1 fruit fly cellular context compared by ENCODE assay signal in the genomic region with DNA sequence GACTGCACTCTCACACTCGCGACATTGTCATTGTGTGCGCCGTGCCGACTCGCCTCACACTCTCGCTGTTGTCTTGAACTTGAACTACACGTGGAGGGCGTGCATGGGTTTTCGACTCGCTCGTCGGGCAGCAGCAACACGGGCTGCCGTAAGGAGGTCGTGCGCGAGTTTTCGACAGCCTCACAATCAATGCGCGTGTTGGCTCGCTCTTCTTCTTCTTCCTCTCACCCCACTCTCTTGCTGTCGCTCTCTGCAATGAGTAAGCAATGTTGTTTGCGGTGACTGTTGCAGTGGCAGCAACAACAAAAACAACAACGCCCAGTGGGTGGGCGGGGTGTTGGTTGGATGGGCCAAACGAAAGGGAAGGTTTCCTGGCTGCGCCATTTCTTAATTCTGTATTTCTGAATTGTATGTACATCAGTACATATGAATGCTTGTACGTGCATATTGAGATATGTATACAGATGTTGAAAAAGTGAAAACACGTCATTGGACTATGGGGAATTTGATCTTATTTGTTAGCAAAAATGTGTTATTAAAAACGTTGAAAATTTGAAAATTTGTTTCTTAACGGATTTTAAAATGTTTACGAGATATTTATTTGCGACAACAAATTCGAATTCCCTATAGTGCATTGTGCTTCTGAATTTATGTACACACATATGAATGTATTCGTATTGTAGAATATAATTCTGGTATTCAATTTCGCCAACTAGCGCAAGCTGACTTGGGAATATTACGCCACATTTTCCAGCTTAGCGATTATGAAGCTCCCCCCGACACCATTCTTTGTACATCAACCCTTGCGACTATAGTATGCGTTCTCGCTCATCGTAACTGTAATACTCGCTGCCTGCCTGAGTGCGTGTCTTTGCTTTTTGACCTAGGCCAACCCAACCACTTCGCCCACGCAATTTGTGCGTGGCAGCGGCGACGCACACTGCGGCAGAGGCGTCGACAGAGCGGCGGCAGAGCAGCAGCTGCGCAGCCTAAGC.
TF ChIP-seq lines count a peak whose summit lies in the region.

No protein-coding gene starts in this region.

TF ChIP-seq in whole organism, embryonic, 481 proteins besides CTCF, POLR2A, EP300 and RAD21 (continued from another document and continues in another):
- TF ChIP-seq lab (GFP tag; optimal IDR thresholded peaks at IDR 0.05; lab: Kevin White, UChicago) = peak; percentile 46
- peak; percentile 3 for TF ChIP-seq fd3F (GFP tag; optimal IDR thresholded peaks at IDR 0.05; lab: Kevin White, UChicago)
- TF ChIP-seq gce (GFP tag; IDR thresholded peaks at IDR 0.05; lab: Robert Waterston, UW) = peak; percentile 77; the same call in 2 of the 3 replicates
- TF ChIP-seq CG8478 (optimal IDR thresholded peaks at IDR 0.05; lab: Kevin White, UChicago) = peak; percentile 90
- no peak for TF ChIP-seq emc (GFP tag; optimal IDR thresholded peaks at IDR 0.05; lab: Kevin White, UChicago)
- peak; percentile 59; the same call in 1 of the 2 replicates for TF ChIP-seq tna (GFP tag; IDR thresholded peaks at IDR 0.05; lab: Robert Waterston, UW; ENCODE audit: partially characterized antibody)
- no peak for TF ChIP-seq CG17328 (GFP tag; IDR thresholded peaks at IDR 0.05; lab: Robert Waterston, UW)
- peak; percentile 25 for TF ChIP-seq CG9727 (GFP tag; optimal IDR thresholded peaks at IDR 0.05; lab: Kevin White, UChicago)
- TF ChIP-seq Nf-YA (GFP tag; IDR thresholded peaks at IDR 0.05; lab: Robert Waterston, UW) = no peak
- TF ChIP-seq scrt (GFP tag; optimal IDR thresholded peaks at IDR 0.05; lab: Kevin White, UChicago) = peak; percentile 64
- peak; percentile 27 for TF ChIP-seq Ssrp (tag; optimal IDR thresholded peaks at IDR 0.05; lab: Kevin White, UChicago)
- peak; percentile 52; the same call in 2 of the 3 replicates for TF ChIP-seq so (GFP tag; IDR thresholded peaks at IDR 0.05; lab: Robert Waterston, UW)
- TF ChIP-seq grn (GFP tag; optimal IDR thresholded peaks at IDR 0.05; lab: Kevin White, UChicago) = peak; percentile 13
- TF ChIP-seq PHDP (tag; optimal IDR thresholded peaks at IDR 0.05; lab: Kevin White, UChicago) = peak; percentile 50
- TF ChIP-seq en (GFP tag; optimal IDR thresholded peaks at IDR 0.05; lab: Kevin White, UChicago) = no peak
- no peak for TF ChIP-seq CG13123 (GFP tag; optimal IDR thresholded peaks at IDR 0.05; lab: Kevin White, UChicago)
- TF ChIP-seq prd (optimal IDR thresholded peaks at IDR 0.05; lab: Kevin White, UChicago) = no peak
- no peak for TF ChIP-seq prd (GFP tag; IDR thresholded peaks at IDR 0.05; lab: Robert Waterston, UW)
- TF ChIP-seq CG12659 (GFP tag; optimal IDR thresholded peaks at IDR 0.05; lab: Kevin White, UChicago) = peak; percentile 12
- no peak for TF ChIP-seq pnt (GFP tag; optimal IDR thresholded peaks at IDR 0.05; lab: Kevin White, UChicago)
- TF ChIP-seq CG16815 (GFP tag; optimal IDR thresholded peaks at IDR 0.05; lab: Kevin White, UChicago) = peak; percentile 20
- no peak for TF ChIP-seq CG11093 (GFP tag; IDR thresholded peaks at IDR 0.05; lab: Robert Waterston, UW)
- TF ChIP-seq unc-4 (GFP tag; IDR thresholded peaks at IDR 0.05; lab: Robert Waterston, UW; ENCODE audit: partially characterized antibody) = 0 out of 2 replicates have a peak, but pooled peaks have one; percentile 38
- no peak for TF ChIP-seq HLH54F (GFP tag; optimal IDR thresholded peaks at IDR 0.05; lab: Kevin White, UChicago)
- TF ChIP-seq Pdp1 (GFP tag; optimal IDR thresholded peaks at IDR 0.05; lab: Kevin White, UChicago) = peak in 1 of 2 experiments; percentile 64
- TF ChIP-seq ftz-f1 (GFP tag; optimal IDR thresholded peaks at IDR 0.05; lab: Kevin White, UChicago) = peak; percentile 99
- TF ChIP-seq CG10979 (tag; optimal IDR thresholded peaks at IDR 0.05; lab: Kevin White, UChicago) = no peak
- TF ChIP-seq mld (GFP tag; IDR thresholded peaks at IDR 0.05; lab: Robert Waterston, UW; ENCODE audit: partially characterized antibody) = no peak
- peak; percentile 43 for TF ChIP-seq CG17912 (GFP tag; optimal IDR thresholded peaks at IDR 0.05; lab: Kevin White, UChicago)
- peak; percentile 99 for TF ChIP-seq twi (tag; optimal IDR thresholded peaks at IDR 0.05; lab: Kevin White, UChicago)
- TF ChIP-seq Spps (tag; optimal IDR thresholded peaks at IDR 0.05; lab: Kevin White, UChicago) = no peak
- TF ChIP-seq abd-A (tag; optimal IDR thresholded peaks at IDR 0.05; lab: Kevin White, UChicago) = peak; percentile 95
- no peak for TF ChIP-seq Chrac-16 (GFP tag; optimal IDR thresholded peaks at IDR 0.05; lab: Kevin White, UChicago)
- no peak for TF ChIP-seq ham (GFP tag; IDR thresholded peaks at IDR 0.05; lab: Robert Waterston, UW)
- TF ChIP-seq CG5953 (GFP tag; IDR thresholded peaks at IDR 0.05; lab: Robert Waterston, UW) = 0 out of 2 replicates have a peak, but pooled peaks have one; percentile 20
- peak; percentile 34; the same call in 1 of the 2 replicates for TF ChIP-seq sim (GFP tag; IDR thresholded peaks at IDR 0.05; lab: Robert Waterston, UW)
- no peak for TF ChIP-seq D19B (GFP tag; optimal IDR thresholded peaks at IDR 0.05; lab: Kevin White, UChicago)
- peak; percentile 50; the same call in 2 of the 3 replicates for TF ChIP-seq knrl (GFP tag; IDR thresholded peaks at IDR 0.05; lab: Robert Waterston, UW; ENCODE audit: partially characterized antibody)
- no peak for TF ChIP-seq Rx (GFP tag; IDR thresholded peaks at IDR 0.05; lab: Robert Waterston, UW)
- no peak; the same call in 2 of the 3 replicates for TF ChIP-seq otp (GFP tag; IDR thresholded peaks at IDR 0.05; lab: Robert Waterston, UW)
- peak; percentile 34; the same call in 1 of the 2 replicates for TF ChIP-seq Drgx (GFP tag; IDR thresholded peaks at IDR 0.05; lab: Robert Waterston, UW)
- peak; percentile 94 for TF ChIP-seq mirr (GFP tag; optimal IDR thresholded peaks at IDR 0.05; lab: Kevin White, UChicago)
- no peak for TF ChIP-seq nau (GFP tag; optimal IDR thresholded peaks at IDR 0.05; lab: Kevin White, UChicago)
- no peak for TF ChIP-seq p53 (GFP tag; optimal IDR thresholded peaks at IDR 0.05; lab: Kevin White, UChicago)
- TF ChIP-seq Hr51 (GFP tag; optimal IDR thresholded peaks at IDR 0.05; lab: Kevin White, UChicago) = peak in 1 of 2 experiments; percentile 13
- peak; percentile 49; the same call in 2 of the 3 replicates for TF ChIP-seq Dbx (GFP tag; IDR thresholded peaks at IDR 0.05; lab: Robert Waterston, UW)
- no peak for TF ChIP-seq Tbp (GFP tag; optimal IDR thresholded peaks at IDR 0.05; lab: Kevin White, UChicago)
- TF ChIP-seq CG7357 (GFP tag; IDR thresholded peaks at IDR 0.05; lab: Robert Waterston, UW) = no peak
- TF ChIP-seq CG32767 (GFP tag; IDR thresholded peaks at IDR 0.05; lab: Robert Waterston, UW) = peak; percentile 88
- TF ChIP-seq H15 (GFP tag; IDR thresholded peaks at IDR 0.05; lab: Robert Waterston, UW) = no peak
- TF ChIP-seq Jarid2 (GFP tag; optimal IDR thresholded peaks at IDR 0.05; lab: Kevin White, UChicago) = no peak
- TF ChIP-seq CG17186 (GFP tag; optimal IDR thresholded peaks at IDR 0.05; lab: Kevin White, UChicago) = no peak
- TF ChIP-seq nerfin-1 (tag; optimal IDR thresholded peaks at IDR 0.05; lab: Kevin White, UChicago) = peak; percentile 76
- TF ChIP-seq CG14050 (GFP tag; IDR thresholded peaks at IDR 0.05; lab: Robert Waterston, UW) = no peak; the same call in 2 of the 3 replicates
- TF ChIP-seq eyg (GFP tag; optimal IDR thresholded peaks at IDR 0.05; lab: Kevin White, UChicago) = no peak
- TF ChIP-seq Fer3 (tag; optimal IDR thresholded peaks at IDR 0.05; lab: Kevin White, UChicago) = no peak
- no peak for TF ChIP-seq CG10565 (GFP tag; optimal IDR thresholded peaks at IDR 0.05; lab: Kevin White, UChicago)
- TF ChIP-seq CG4854 (GFP tag; optimal IDR thresholded peaks at IDR 0.05; lab: Kevin White, UChicago) = no peak
- TF ChIP-seq gcm (GFP tag; optimal IDR thresholded peaks at IDR 0.05; lab: Kevin White, UChicago) = peak; percentile 57
- TF ChIP-seq Bteb2 (GFP tag; optimal IDR thresholded peaks at IDR 0.05; lab: Kevin White, UChicago) = peak; percentile 19
- peak; percentile 2 for TF ChIP-seq CG13296 (GFP tag; optimal IDR thresholded peaks at IDR 0.05; lab: Kevin White, UChicago)
- no peak for TF ChIP-seq dysf (GFP tag; IDR thresholded peaks at IDR 0.05; lab: Robert Waterston, UW)
- no peak for TF ChIP-seq Antp (GFP tag; optimal IDR thresholded peaks at IDR 0.05; lab: Kevin White, UChicago)
- TF ChIP-seq CG30431 (GFP tag; optimal IDR thresholded peaks at IDR 0.05; lab: Kevin White, UChicago) = no peak
- peak; percentile 10 for TF ChIP-seq dmrt99B (tag; optimal IDR thresholded peaks at IDR 0.05; lab: Kevin White, UChicago)
- TF ChIP-seq D (optimal IDR thresholded peaks at IDR 0.05; lab: Kevin White, UChicago) = peak; percentile 84
- TF ChIP-seq D (GFP tag; optimal IDR thresholded peaks at IDR 0.05; lab: Kevin White, UChicago) = peak; percentile 31
- peak; percentile 36 for TF ChIP-seq CG15601 (tag; optimal IDR thresholded peaks at IDR 0.05; lab: Kevin White, UChicago)
- peak; percentile 70; the same call in 1 of the 2 replicates for TF ChIP-seq chm (GFP tag; IDR thresholded peaks at IDR 0.05; lab: Robert Waterston, UW)
- TF ChIP-seq CG7987 (GFP tag; optimal IDR thresholded peaks at IDR 0.05; lab: Kevin White, UChicago) = peak; percentile 95
- TF ChIP-seq CG9797 (GFP tag; optimal IDR thresholded peaks at IDR 0.05; lab: Kevin White, UChicago) = no peak
- peak; percentile 49 for TF ChIP-seq Meics (GFP tag; optimal IDR thresholded peaks at IDR 0.05; lab: Kevin White, UChicago)
- no peak for TF ChIP-seq H2.0 (GFP tag; IDR thresholded peaks at IDR 0.05; lab: Robert Waterston, UW)
- TF ChIP-seq CG12299 (tag; optimal IDR thresholded peaks at IDR 0.05; lab: Kevin White, UChicago) = peak; percentile 13
- peak; percentile 30; the same call in 1 of the 3 replicates for TF ChIP-seq Aef1 (GFP tag; IDR thresholded peaks at IDR 0.05; lab: Robert Waterston, UW)
- peak; percentile 73 for TF ChIP-seq ab (GFP tag; optimal IDR thresholded peaks at IDR 0.05; lab: Kevin White, UChicago)
- TF ChIP-seq CG6765 (GFP tag; optimal IDR thresholded peaks at IDR 0.05; lab: Kevin White, UChicago) = peak; percentile 38
- no peak for TF ChIP-seq luna (GFP tag; optimal IDR thresholded peaks at IDR 0.05; lab: Kevin White, UChicago)
- TF ChIP-seq CG14710 (tag; optimal IDR thresholded peaks at IDR 0.05; lab: Kevin White, UChicago) = no peak
- TF ChIP-seq CG18262 (tag; optimal IDR thresholded peaks at IDR 0.05; lab: Kevin White, UChicago) = no peak
- no peak for TF ChIP-seq CG3995 (GFP tag; optimal IDR thresholded peaks at IDR 0.05; lab: Kevin White, UChicago)
- peak; percentile 74 for TF ChIP-seq CG6791 (GFP tag; IDR thresholded peaks at IDR 0.05; lab: Robert Waterston, UW; ENCODE audit: partially characterized antibody)
- TF ChIP-seq Ets97D (GFP tag; optimal IDR thresholded peaks at IDR 0.05; lab: Kevin White, UChicago) = no peak
- peak; percentile 55 for TF ChIP-seq CG7839 (tag; optimal IDR thresholded peaks at IDR 0.05; lab: Kevin White, UChicago)
- no peak for TF ChIP-seq MBD-R2 (GFP tag; IDR thresholded peaks at IDR 0.05; lab: Robert Waterston, UW)
- TF ChIP-seq hkb (optimal IDR thresholded peaks at IDR 0.05; lab: Kevin White, UChicago) = no peak
- 0 out of 2 replicates have a peak, but pooled peaks have one; percentile 11 for TF ChIP-seq hkb (GFP tag; IDR thresholded peaks at IDR 0.05; lab: Robert Waterston, UW)
- peak; percentile 68 for TF ChIP-seq CG2120 (GFP tag; optimal IDR thresholded peaks at IDR 0.05; lab: Kevin White, UChicago)
- TF ChIP-seq CG4328 (GFP tag; optimal IDR thresholded peaks at IDR 0.05; lab: Kevin White, UChicago) = peak; percentile 53
- TF ChIP-seq croc (GFP tag; conservative IDR thresholded peaks at IDR 0.05; lab: Robert Waterston, UW) = no peak
- peak; percentile 41; the same call in 1 of the 2 replicates for TF ChIP-seq CG32532 (GFP tag; IDR thresholded peaks at IDR 0.05; lab: Robert Waterston, UW)
- TF ChIP-seq tgo (GFP tag; IDR thresholded peaks at IDR 0.05; lab: Robert Waterston, UW) = no peak
- peak; percentile 27 for TF ChIP-seq CG17829 (tag; optimal IDR thresholded peaks at IDR 0.05; lab: Kevin White, UChicago)
- TF ChIP-seq CG18764 (GFP tag; optimal IDR thresholded peaks at IDR 0.05; lab: Kevin White, UChicago) = no peak
- peak; percentile 6 for TF ChIP-seq exex (tag; optimal IDR thresholded peaks at IDR 0.05; lab: Kevin White, UChicago)
- TF ChIP-seq hth (optimal IDR thresholded peaks at IDR 0.05; lab: Kevin White, UChicago) = no peak
- TF ChIP-seq CG2712 (tag; optimal IDR thresholded peaks at IDR 0.05; lab: Kevin White, UChicago) = peak; percentile 7
- TF ChIP-seq lbe (GFP tag; optimal IDR thresholded peaks at IDR 0.05; lab: Kevin White, UChicago) = peak; percentile 3
- TF ChIP-seq Elba2 (GFP tag; optimal IDR thresholded peaks at IDR 0.05; lab: Kevin White, UChicago) = peak; percentile 59
- TF ChIP-seq unpg (GFP tag; optimal IDR thresholded peaks at IDR 0.05; lab: Kevin White, UChicago) = peak; percentile 6
- no peak for TF ChIP-seq CG1792 (GFP tag; optimal IDR thresholded peaks at IDR 0.05; lab: Kevin White, UChicago)
- TF ChIP-seq CrebB (tag; optimal IDR thresholded peaks at IDR 0.05; lab: Kevin White, UChicago) = peak; percentile 62
- peak; percentile 75 for TF ChIP-seq Bgb (GFP tag; IDR thresholded peaks at IDR 0.05; lab: Robert Waterston, UW; ENCODE audit: partially characterized antibody)
- TF ChIP-seq CG18599 (GFP tag; optimal IDR thresholded peaks at IDR 0.05; lab: Kevin White, UChicago) = peak; percentile 65
- peak in 1 of 2 experiments; percentile 12 for TF ChIP-seq dpn (GFP tag; optimal IDR thresholded peaks at IDR 0.05; lab: Kevin White, UChicago)
- TF ChIP-seq CG13424 (tag; optimal IDR thresholded peaks at IDR 0.05; lab: Kevin White, UChicago) = no peak
- TF ChIP-seq CG10274 (GFP tag; optimal IDR thresholded peaks at IDR 0.05; lab: Kevin White, UChicago) = no peak
- TF ChIP-seq inv (GFP tag; IDR thresholded peaks at IDR 0.05; lab: Robert Waterston, UW; ENCODE audit: partially characterized antibody) = no peak
- TF ChIP-seq chn (GFP tag; optimal IDR thresholded peaks at IDR 0.05; lab: Kevin White, UChicago) = peak; percentile 52
- no peak for TF ChIP-seq CG43689 (GFP tag; IDR thresholded peaks at IDR 0.05; lab: Robert Waterston, UW)
- TF ChIP-seq Usf (GFP tag; optimal IDR thresholded peaks at IDR 0.05; lab: Kevin White, UChicago) = peak; percentile 1
- TF ChIP-seq CG2202 (tag; optimal IDR thresholded peaks at IDR 0.05; lab: Kevin White, UChicago) = peak; percentile 13
- no peak for TF ChIP-seq Sry-β (GFP tag; optimal IDR thresholded peaks at IDR 0.05; lab: Kevin White, UChicago)
- peak; percentile 23 for TF ChIP-seq CG13624 (GFP tag; optimal IDR thresholded peaks at IDR 0.05; lab: Kevin White, UChicago)
- no peak for TF ChIP-seq sima (GFP tag; optimal IDR thresholded peaks at IDR 0.05; lab: Kevin White, UChicago)
- TF ChIP-seq zen2 (GFP tag; IDR thresholded peaks at IDR 0.05; lab: Robert Waterston, UW; ENCODE audit: partially characterized antibody) = peak; percentile 67; the same call in 2 of the 3 replicates
- peak; percentile 29 for TF ChIP-seq zf30C (GFP tag; optimal IDR thresholded peaks at IDR 0.05; lab: Kevin White, UChicago)
